Worm (Caenorhabditis elegans) whole organism, L4 larva: Measurements from ENCODE around the gene pax-1.
A peak's percentile ranks its signal among the peaks of the same experiment; 100 is the strongest.

Experiments
- F10B5.3 ChIP-seq: sonication (generic microtip); optimal IDR thresholded peaks from 2 replicates; lab custom pipeline; 2016; ENCODE audit warnings: mild to moderate bottlenecking, missing genetic modification characterization, missing compliant biosample characterization
- T26A8.4 ChIP-seq: fragments of 200-800 bp; sonication (Bioruptor generic); IDR thresholded peaks from 2 replicates; pipeline ENCODE4 v1.3.6; 2022; ENCODE audit warnings: missing genetic modification characterization, missing compliant biosample characterization
- Y105C5A.15 ChIP-seq: fragments of 200-800 bp; sonication (Bioruptor generic); IDR thresholded peaks from 2 replicates; pipeline ENCODE4 v1.3.6; 2022; ENCODE audit warnings: missing genetic modification characterization, missing compliant biosample characterization
- Y75B8A.6 ChIP-seq: fragments of 200-800 bp; sonication (Bioruptor generic); IDR thresholded peaks from 2 replicates; pipeline ENCODE4 v1.3.6; 2022; ENCODE audit warnings: missing genetic modification reagents, missing genetic modification characterization, missing compliant biosample characterization
- ZK546.5 ChIP-seq, 2 experiments: sonication (generic microtip); optimal IDR thresholded peaks; 2 replicates each; lab custom pipeline; 2017; ENCODE audit warnings: missing biosample characterization in 2 of 2, missing genetic modification characterization in 2 of 2
- aha-1 ChIP-seq: fragments of 150-350 bp; peaks from one replicate; lab custom pipeline; 2014; ENCODE audit warnings: missing biosample characterization, missing genetic modification characterization
- ceh-82 ChIP-seq: sonication (generic microtip); optimal IDR thresholded peaks from 2 replicates; lab custom pipeline; 2017; ENCODE audit warnings: missing biosample characterization, missing genetic modification characterization
- ces-1 ChIP-seq: fragments of 150-350 bp; sonication (generic microtip); optimal IDR thresholded peaks from 4 replicates; lab custom pipeline; 2014; ENCODE audit warnings: missing biosample characterization, missing genetic modification reagents, missing genetic modification characterization
- cey-2 ChIP-seq: sonication (generic microtip); optimal IDR thresholded peaks from 3 replicates; lab custom pipeline; 2017; ENCODE audit warnings: missing genetic modification characterization, mild to moderate bottlenecking, missing compliant biosample characterization, antibody characterized with exemption, borderline replicate concordance; ENCODE audit not compliant: insufficient read depth
- daf-12 ChIP-seq: fragments of 150-350 bp; optimal IDR thresholded peaks from 2 replicates; lab custom pipeline; 2014; ENCODE audit warnings: missing biosample characterization, missing genetic modification reagents, missing genetic modification characterization
- daf-16 ChIP-seq, 3 experiments: sonication (generic microtip); optimal IDR thresholded peaks; 2 replicates each; lab custom pipeline; 2016 to 2017; ENCODE audit warnings: missing genetic modification characterization in 3 of 3, missing genetic modification reagents in 3 of 3, mild to moderate bottlenecking in 2 of 3, missing compliant biosample characterization in 2 of 3, missing biosample characterization in 1 of 3, moderate library complexity in 1 of 3
- dmd-6 ChIP-seq: fragments of 200-800 bp; sonication (Bioruptor generic); IDR thresholded peaks from 2 replicates; pipeline ENCODE4 v1.3.6; 2022; ENCODE audit warnings: missing genetic modification reagents, missing genetic modification characterization, missing compliant biosample characterization
- dmd-8 ChIP-seq: fragments of 200-800 bp; sonication (Bioruptor generic); IDR thresholded peaks from 2 replicates; pipeline ENCODE4 v1.3.6; 2022; ENCODE audit warnings: missing genetic modification characterization, missing compliant biosample characterization
- dmd-9 ChIP-seq: fragments of 200-800 bp; sonication (Bioruptor generic); IDR thresholded peaks from 2 replicates; pipeline ENCODE4 v1.3.6; 2022; ENCODE audit warnings: missing genetic modification reagents, missing genetic modification characterization, missing compliant biosample characterization
- dpl-1 ChIP-seq: fragments of 150-350 bp; optimal IDR thresholded peaks from 2 replicates; lab custom pipeline; 2014; ENCODE audit warnings: missing biosample characterization, missing genetic modification reagents, missing genetic modification characterization
- duxl-1 ChIP-seq: sonication (generic microtip); optimal IDR thresholded peaks from 2 replicates; lab custom pipeline; 2016; ENCODE audit warnings: mild to moderate bottlenecking, missing genetic modification characterization, moderate library complexity, missing compliant biosample characterization; ENCODE audit not compliant: poor library complexity
- dve-1 ChIP-seq: sonication (generic microtip); optimal IDR thresholded peaks from 2 replicates; lab custom pipeline; 2017; ENCODE audit warnings: antibody characterized with exemption, mild to moderate bottlenecking, missing genetic modification characterization, missing compliant biosample characterization; ENCODE audit not compliant: insufficient read depth
- gei-8 ChIP-seq: fragments of 200-800 bp; sonication (Bioruptor generic); optimal IDR thresholded peaks from 2 replicates; lab custom pipeline; 2018; ENCODE audit warnings: mild to moderate bottlenecking, missing genetic modification characterization, missing compliant biosample characterization
- hlh-11 ChIP-seq: fragments of 200-800 bp; sonication (Bioruptor generic); optimal IDR thresholded peaks from 2 replicates; lab custom pipeline; 2018; ENCODE audit warnings: mild to moderate bottlenecking, missing genetic modification characterization, missing compliant biosample characterization
- lin-29 ChIP-seq: fragments of 200-800 bp; sonication (Bioruptor generic); IDR thresholded peaks from 2 replicates; pipeline ENCODE4 v1.3.6; 2022; ENCODE audit warnings: missing genetic modification reagents, missing genetic modification characterization, missing compliant biosample characterization
- lin-38 ChIP-seq: fragments of 200-800 bp; sonication (Bioruptor generic); IDR thresholded peaks from 2 replicates; pipeline ENCODE4 v1.3.6; 2022; ENCODE audit warnings: missing genetic modification reagents, missing genetic modification characterization, missing compliant biosample characterization
- lsy-2 ChIP-seq, 2 experiments: fragments of 150-350 bp in 1 of 2; sonication (generic microtip) in 1 of 2; optimal IDR thresholded peaks; 2 replicates each; lab custom pipeline; 2014 to 2017; ENCODE audit warnings: missing biosample characterization in 2 of 2, missing genetic modification characterization in 2 of 2
- mdl-1 ChIP-seq, 2 experiments: fragments of 150-350 bp in 1 of 2; sonication (generic microtip) in 1 of 2; optimal IDR thresholded peaks; 2 replicates each; lab custom pipeline; 2014 to 2017; ENCODE audit warnings: missing biosample characterization in 2 of 2, missing genetic modification characterization in 2 of 2
- nhr-28 ChIP-seq: fragments of 150-350 bp; optimal IDR thresholded peaks from 2 replicates; lab custom pipeline; 2014; ENCODE audit warnings: missing biosample characterization, missing genetic modification characterization
- nhr-41 ChIP-seq: fragments of 200-800 bp; sonication (Bioruptor generic); IDR thresholded peaks from 2 replicates; pipeline ENCODE4 v1.3.6; 2022; ENCODE audit warnings: missing genetic modification reagents, missing genetic modification characterization, missing compliant biosample characterization
- nhr-48 ChIP-seq: sonication (generic microtip); optimal IDR thresholded peaks from 2 replicates; lab custom pipeline; 2016; ENCODE audit warnings: mild to moderate bottlenecking, missing genetic modification characterization, missing compliant biosample characterization
- nhr-77 ChIP-seq: fragments of 150-350 bp; optimal IDR thresholded peaks from 2 replicates; lab custom pipeline; 2014; ENCODE audit warnings: missing biosample characterization, missing genetic modification characterization
- pqm-1 ChIP-seq: sonication (generic microtip); optimal IDR thresholded peaks from 2 replicates; lab custom pipeline; 2017; ENCODE audit warnings: missing biosample characterization, missing genetic modification characterization
- saeg-2 ChIP-seq: fragments of 200-800 bp; sonication (Bioruptor generic); IDR thresholded peaks from 2 replicates; pipeline ENCODE4 v1.3.6; 2022; ENCODE audit warnings: missing genetic modification reagents, missing genetic modification characterization, missing compliant biosample characterization
- skn-1 ChIP-seq: fragments of 150-350 bp; optimal IDR thresholded peaks from 2 replicates; lab custom pipeline; 2014; ENCODE audit warnings: missing biosample characterization, missing genetic modification characterization
- snpc-1.2 ChIP-seq: fragments of 200-800 bp; sonication (Bioruptor generic); IDR thresholded peaks from 2 replicates; pipeline ENCODE4 v1.3.6; 2022; ENCODE audit warnings: missing genetic modification reagents, missing genetic modification characterization, missing compliant biosample characterization
- unc-62 ChIP-seq, 3 experiments: fragments of 150-350 bp in 1 of 3; sonication (generic microtip); optimal IDR thresholded peaks in 2 of 3; peaks in 1 of 3; 1 replicate in 1 of 3; 2 replicates in 2 of 3; lab custom pipeline; 2014 to 2017; ENCODE audit warnings: missing biosample characterization in 3 of 3, missing genetic modification characterization in 3 of 3, missing genetic modification reagents in 3 of 3, missing genotype in 1 of 3
- vab-7 ChIP-seq: fragments of 200-800 bp; sonication (Bioruptor generic); IDR thresholded peaks from 2 replicates; pipeline ENCODE4 v1.3.6; 2022; ENCODE audit warnings: missing genetic modification reagents, missing genetic modification characterization, missing compliant biosample characterization
- zag-1 ChIP-seq: fragments of 150-350 bp; optimal IDR thresholded peaks from 2 replicates; lab custom pipeline; 2014; ENCODE audit warnings: missing biosample characterization, missing genetic modification characterization
- zfp-2 ChIP-seq: sonication (generic microtip); optimal IDR thresholded peaks from 2 replicates; lab custom pipeline; 2016; ENCODE audit warnings: mild to moderate bottlenecking, missing genetic modification characterization, missing compliant biosample characterization
- ztf-11 ChIP-seq: fragments of 150-350 bp; optimal IDR thresholded peaks from 2 replicates; lab custom pipeline; 2014; ENCODE audit warnings: missing biosample characterization, missing genetic modification characterization
- ztf-7 ChIP-seq: fragments of 150-350 bp; optimal IDR thresholded peaks from 2 replicates; lab custom pipeline; 2014; ENCODE audit warnings: missing biosample characterization, missing genetic modification characterization

pax-1 gene

ce11 chrV:8206931-8207330, 17.8 kb upstream of the pax-1 start, which contains the start of gene timp-1:
Gene timp-1, plus strand, starts transcription at chrV:8207235.
- TF ChIP-seq Y105C5A.15 (GFP tag; lab: Robert Waterston, UW): no peak
- no peak for TF ChIP-seq Y75B8A.6
- no peak for TF ChIP-seq zfp-2 (tag; lab: Kevin White, UChicago)
- no peak for TF ChIP-seq T26A8.4 (GFP tag; lab: Robert Waterston, UW)
- no peak for TF ChIP-seq saeg-2
- TF ChIP-seq ztf-7 (tag; lab: Kevin White, UChicago): no peak
- no peak for TF ChIP-seq snpc-1.2 (GFP tag; lab: Robert Waterston, UW)
- no peak for TF ChIP-seq vab-7 (GFP tag; lab: Robert Waterston, UW)
- no peak for TF ChIP-seq lin-29 (GFP tag; lab: Robert Waterston, UW)
- no peak for TF ChIP-seq daf-12 (tag; lab: Kevin White, UChicago)
- TF ChIP-seq cey-2 (tag; lab: Kevin White, UChicago): no peak
- TF ChIP-seq skn-1 (tag; lab: Kevin White, UChicago): no peak

DNA sequence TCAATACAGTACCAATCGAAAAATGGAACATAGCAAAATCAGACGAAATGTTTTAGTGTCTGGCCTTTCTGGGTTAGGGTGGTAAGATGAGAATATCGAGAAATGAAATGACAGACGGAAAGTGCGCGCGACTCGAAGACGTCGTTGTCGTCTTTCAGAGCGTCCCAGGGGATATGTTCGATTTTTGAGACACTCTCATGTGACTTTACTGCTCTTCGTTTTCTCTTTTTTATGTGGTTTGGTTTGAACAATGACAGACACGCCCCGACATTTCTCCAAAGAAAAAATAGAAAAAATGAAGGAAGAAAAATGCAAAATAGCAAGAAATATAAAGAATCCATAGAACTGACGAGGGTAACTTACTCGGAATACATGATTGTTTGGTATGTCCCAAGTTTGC, 14.2 kb upstream of the pax-1 start:
- no peak for TF ChIP-seq lin-29 (GFP tag; lab: Robert Waterston, UW)
- TF ChIP-seq lsy-2 (tag; optimal IDR thresholded peaks at IDR 0.05; lab: Kevin White, UChicago): peak in 1 of 2 experiments; percentile 38
- TF ChIP-seq mdl-1 (tag; optimal IDR thresholded peaks at IDR 0.05; lab: Kevin White, UChicago): no peak
- TF ChIP-seq skn-1 (tag; lab: Kevin White, UChicago): no peak
- no peak for TF ChIP-seq gei-8 (GFP tag; lab: Kevin White, UChicago)
- TF ChIP-seq Y75B8A.6: no peak
- TF ChIP-seq dmd-9 (GFP tag; lab: Robert Waterston, UW): no peak
- no peak for TF ChIP-seq dpl-1
- no peak for TF ChIP-seq zag-1 (tag; lab: Kevin White, UChicago)
- no peak for TF ChIP-seq F10B5.3 (tag; lab: Kevin White, UChicago)
- TF ChIP-seq nhr-41 (GFP tag; lab: Robert Waterston, UW): no peak
- peak in 1 of 2 experiments; percentile 91 for TF ChIP-seq unc-62 (GFP tag; optimal IDR thresholded peaks at IDR 0.05 in 1 of 2; lab: Kevin White, UChicago)
- no peak for TF ChIP-seq unc-62 (tag; optimal IDR thresholded peaks at IDR 0.05; lab: Kevin White, UChicago)
- TF ChIP-seq nhr-77: no peak
- TF ChIP-seq aha-1 (tag; lab: Kevin White, UChicago): peak; percentile 41
- no peak for TF ChIP-seq dve-1 (tag; lab: Kevin White, UChicago)

DNA sequence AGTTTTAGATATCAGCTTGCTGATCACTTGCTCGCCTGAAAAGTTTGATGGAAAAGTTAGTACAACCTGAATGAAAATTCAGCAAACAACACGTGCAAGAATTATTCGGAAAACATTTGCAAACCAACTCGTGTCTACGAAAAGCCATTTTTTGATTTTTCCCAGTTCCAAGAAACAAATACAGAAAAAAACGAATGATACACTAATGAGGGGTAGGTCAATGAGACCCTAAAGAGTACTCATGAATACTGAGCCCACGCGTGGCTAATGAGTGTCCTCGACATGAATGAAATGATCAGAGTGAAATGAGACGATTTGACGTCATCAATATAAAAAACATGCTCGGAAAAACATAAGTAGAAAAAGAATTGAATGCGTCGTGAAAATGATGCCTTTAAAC, 12.7 kb upstream of the pax-1 start:
- TF ChIP-seq duxl-1 (tag; lab: Kevin White, UChicago): no peak
- TF ChIP-seq saeg-2: 0 out of 2 replicates have a peak, but pooled peaks have one; percentile 21

DNA sequence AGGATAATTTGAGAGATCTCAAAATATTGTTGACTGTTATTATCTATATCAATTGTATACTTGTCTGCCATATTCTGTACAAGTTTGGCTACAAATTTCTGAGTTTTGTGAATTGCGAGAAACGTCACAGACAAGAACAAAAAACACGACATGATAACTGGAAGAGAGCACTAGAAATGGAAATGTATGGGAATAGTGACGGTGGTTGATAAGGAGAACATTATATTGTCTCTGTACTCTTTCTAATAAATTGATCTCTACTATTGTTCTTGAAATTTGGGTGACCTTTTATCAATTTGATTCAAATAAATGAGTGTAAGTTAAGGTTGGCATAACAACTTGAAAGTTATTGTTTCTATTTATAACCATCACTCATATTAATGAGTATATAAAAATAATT, 11.9 kb upstream of the pax-1 start:
- TF ChIP-seq ces-1 (GFP tag; lab: Kevin White, UChicago) (no peak), dve-1 (tag; lab: Kevin White, UChicago) (peak; percentile 51), lin-38 (no peak), dmd-8 (no peak), ztf-11 (no peak), ZK546.5 (tag; optimal IDR thresholded peaks at IDR 0.05; lab: Kevin White, UChicago) (no peak), hlh-11 (tag; lab: Kevin White, UChicago) (peak; percentile 55), unc-62 (GFP tag; optimal IDR thresholded peaks at IDR 0.05 in 1 of 2; lab: Kevin White, UChicago) (no peak), unc-62 (tag; optimal IDR thresholded peaks at IDR 0.05; lab: Kevin White, UChicago) (no peak), ceh-82 (tag; lab: Kevin White, UChicago) (no peak), cey-2 (tag; lab: Kevin White, UChicago) (no peak), pqm-1 (tag; lab: Kevin White, UChicago) (peak; percentile 92), nhr-28 (tag; lab: Kevin White, UChicago) (peak; percentile 68), daf-16 (GFP tag; optimal IDR thresholded peaks at IDR 0.05; lab: Kevin White, UChicago) (no peak), daf-16 (tag; optimal IDR thresholded peaks at IDR 0.05; lab: Kevin White, UChicago) (peak; percentile 79), dmd-6 (GFP tag; lab: Robert Waterston, UW) (peak; percentile 59), nhr-48 (tag; lab: Kevin White, UChicago) (peak; percentile 9), lsy-2 (tag; optimal IDR thresholded peaks at IDR 0.05; lab: Kevin White, UChicago) (no peak)
